Worm (Caenorhabditis elegans) whole organism, L2 larva: ENCODE measurements around the gene M117.4.

Experiments
- aly-2 ChIP-seq: fragments of 150-350 bp; optimal IDR thresholded peaks from 2 replicates; lab custom pipeline; 2014; ENCODE audit warnings: missing biosample characterization, missing genetic modification characterization
- blmp-1 ChIP-seq: sonication (generic microtip); optimal IDR thresholded peaks from 2 replicates; lab custom pipeline; 2017; ENCODE audit warnings: missing genetic modification characterization, mild to moderate bottlenecking, missing compliant biosample characterization, antibody characterized with exemption, moderate library complexity; ENCODE audit not compliant: insufficient read depth
- lin-39 ChIP-seq: fragments of 150-350 bp; optimal IDR thresholded peaks from 2 replicates; lab custom pipeline; 2014; ENCODE audit warnings: missing biosample characterization, missing genetic modification reagents, missing genetic modification characterization
- nhr-12 ChIP-seq: fragments of 150-350 bp; optimal IDR thresholded peaks from 2 replicates; lab custom pipeline; 2014; ENCODE audit warnings: missing biosample characterization, missing genetic modification characterization
- nhr-23 ChIP-seq: fragments of 150-350 bp; optimal IDR thresholded peaks from 2 replicates; lab custom pipeline; 2014; ENCODE audit warnings: missing biosample characterization, missing genetic modification reagents, missing genetic modification characterization
- nhr-25 ChIP-seq: fragments of 150-350 bp; sonication (generic microtip); optimal IDR thresholded peaks from 3 replicates; lab custom pipeline; 2014; ENCODE audit warnings: missing biosample characterization, missing genetic modification characterization
- sma-3 ChIP-seq: sonication (generic microtip); optimal IDR thresholded peaks from 2 replicates; lab custom pipeline; 2016; ENCODE audit warnings: missing genetic modification reagents, missing genetic modification characterization, missing compliant biosample characterization
- ztf-4 ChIP-seq: fragments of 150-350 bp; optimal IDR thresholded peaks from 2 replicates; lab custom pipeline; 2014; ENCODE audit warnings: missing biosample characterization, missing genetic modification characterization

- TF ChIP-seq lin-39 (tag; lab: Kevin White, UChicago) (no peak), ztf-4 (tag; lab: Kevin White, UChicago) (no peak), aly-2 (tag; lab: Kevin White, UChicago) (no peak), blmp-1 (no peak), nhr-23 (tag; lab: Kevin White, UChicago) (no peak), nhr-25 (no peak), nhr-12 (no peak), sma-3 (no peak)
Measured at ce11 chrIV:11812017-11812416, 21.3 kb downstream of the M117.4 start.
